Worm (Caenorhabditis elegans): Measurements from ENCODE around the gene C18B2.5.

The C18B2.5 gene

DNA sequence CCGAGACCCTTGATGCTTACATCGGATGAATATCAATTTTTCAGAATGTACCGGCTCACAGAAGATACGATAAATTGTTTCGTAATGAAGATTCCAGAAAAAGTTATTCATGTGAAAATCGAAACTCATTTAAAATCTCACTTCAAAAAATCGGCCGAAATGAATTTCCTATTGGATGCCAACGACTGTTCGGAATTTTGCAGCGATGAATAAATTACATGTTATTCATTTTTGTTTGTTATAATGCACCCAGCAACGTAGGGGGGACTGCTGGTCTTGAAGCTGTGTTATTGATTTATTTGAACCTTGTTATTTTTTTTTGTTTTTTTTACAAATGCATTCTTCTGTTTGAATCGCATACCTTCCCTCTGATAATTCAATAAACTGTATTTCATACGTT is 44.0 kb downstream of the C18B2.5 start:
- TF ChIP-seq nhr-77 (tag; optimal IDR thresholded peaks at IDR 0.05) (no peak), ceh-16 (tag; optimal IDR thresholded peaks at IDR 0.05) (no peak), R02D3.7 (tag; optimal IDR thresholded peaks at IDR 0.05) (no peak), lsy-12 (tag; optimal IDR thresholded peaks at IDR 0.05) (no peak), elt-1 (tag; optimal IDR thresholded peaks at IDR 0.05) (no peak), tbx-2 (tag; optimal IDR thresholded peaks at IDR 0.05) (no peak), elt-3 (tag; optimal IDR thresholded peaks at IDR 0.05) (no peak), lin-39 (tag; optimal IDR thresholded peaks at IDR 0.05) (no peak), elt-2 (tag; optimal IDR thresholded peaks at IDR 0.05) (no peak), nhr-25 (tag; optimal IDR thresholded peaks at IDR 0.05) (no peak), nhr-43 (tag; optimal IDR thresholded peaks at IDR 0.05; ENCODE audit: poor library complexity, severe bottlenecking) (no peak), zag-1 (tag; optimal IDR thresholded peaks at IDR 0.05) (no peak)

- TF ChIP-seq nhr-25 (tag; optimal IDR thresholded peaks at IDR 0.05) (no peak), mdl-1 (tag; optimal IDR thresholded peaks at IDR 0.05) (no peak), eor-1 (tag; optimal IDR thresholded peaks at IDR 0.05) (no peak), ceh-16 (tag; optimal IDR thresholded peaks at IDR 0.05) (no peak), R02D3.7 (tag; optimal IDR thresholded peaks at IDR 0.05) (no peak), nhr-237 (tag; optimal IDR thresholded peaks at IDR 0.05) (no peak), ceh-9 (tag; optimal IDR thresholded peaks at IDR 0.05) (no peak), nhr-76 (tag; optimal IDR thresholded peaks at IDR 0.05) (no peak), nhr-43 (tag; optimal IDR thresholded peaks at IDR 0.05; ENCODE audit: poor library complexity, severe bottlenecking) (no peak), ceh-28 (tag; optimal IDR thresholded peaks at IDR 0.05) (no peak), nhr-28 (tag; optimal IDR thresholded peaks at IDR 0.05) (no peak), elt-2 (tag; optimal IDR thresholded peaks at IDR 0.05) (no peak), pqm-1 (tag; optimal IDR thresholded peaks at IDR 0.05) (no peak), daf-12 (tag; optimal IDR thresholded peaks at IDR 0.05) (no peak)
Observed at ce11 chrX:3563903-3564302, 47.0 kb downstream of the C18B2.5 start, which contains the start of gene vit-4. Gene vit-4 (minus strand): TSS chrX:3563965.
